Worm (Caenorhabditis elegans) whole organism, late embryonic: ENCODE results near the gene ccch-2.

Experiments used
- ama-1 ChIP-seq: fragments of 150-350 bp; optimal IDR thresholded peaks from 2 replicates; lab custom pipeline; 2014
- ceh-22 ChIP-seq: sonication (generic microtip); optimal IDR thresholded peaks from 2 replicates; lab custom pipeline; 2017; ENCODE audit warnings: missing biosample characterization, missing genetic modification characterization
- elt-2 ChIP-seq: sonication (generic microtip); optimal IDR thresholded peaks from 2 replicates; lab custom pipeline; 2016; ENCODE audit warnings: missing genetic modification reagents, missing genetic modification characterization, missing compliant biosample characterization
- pha-4 ChIP-seq: fragments of 150-350 bp; optimal IDR thresholded peaks from 2 replicates; lab custom pipeline; 2018; ENCODE audit warnings: missing biosample characterization, missing genetic modification reagents, missing genetic modification characterization
- rnt-1 ChIP-seq: sonication (generic microtip); optimal IDR thresholded peaks from 2 replicates; lab custom pipeline; 2016; ENCODE audit warnings: missing genetic modification characterization, missing compliant biosample characterization
- sox-2 ChIP-seq: fragments of 200-800 bp; sonication (Bioruptor generic); IDR thresholded peaks from 2 replicates; pipeline ENCODE4 v1.3.6; 2022; ENCODE audit warnings: missing genetic modification reagents, missing genetic modification characterization, missing compliant biosample characterization
- syd-9 ChIP-seq: sonication (generic microtip); optimal IDR thresholded peaks from 2 replicates; lab custom pipeline; 2016; ENCODE audit warnings: mild to moderate bottlenecking, missing genetic modification characterization, moderate library complexity, missing compliant biosample characterization

DNA sequence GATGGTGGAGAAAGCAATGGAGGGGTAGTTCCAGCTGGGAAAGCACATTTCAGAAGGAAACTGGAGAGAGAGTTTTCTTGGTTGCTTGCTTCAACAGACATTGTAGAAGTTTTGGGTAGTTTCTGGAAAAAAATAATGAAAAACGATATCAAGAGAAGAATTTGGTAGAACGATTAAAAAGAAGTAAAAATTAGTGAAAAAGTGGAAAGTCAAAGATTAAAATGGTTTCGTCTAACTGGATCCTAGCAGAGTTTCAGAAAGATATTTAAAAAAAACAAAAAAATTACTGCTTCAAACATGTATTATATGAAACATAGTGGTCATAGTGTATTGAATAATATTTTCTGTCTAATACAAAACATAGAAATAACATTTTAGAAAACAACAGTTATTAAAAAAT is 711 bp upstream of the ccch-2 start, which contains the start of gene F38C2.7:
- no peak for TF ChIP-seq pha-4 (tag; lab: Kevin White, UChicago)
- no peak for TF ChIP-seq rnt-1 (tag; lab: Kevin White, UChicago)
- no peak for TF ChIP-seq elt-2 (tag; lab: Kevin White, UChicago)
- TF ChIP-seq ama-1 (lab: Kevin White, UChicago), result no peak
- no peak for TF ChIP-seq sox-2 (GFP tag; lab: Robert Waterston, UW)
- TF ChIP-seq ceh-22 (tag; lab: Kevin White, UChicago), result no peak
- TF ChIP-seq syd-9 (tag; lab: Kevin White, UChicago), result no peak
